Fruit fly (Drosophila melanogaster): Measurements from ENCODE around the gene CG32189.

DNA sequence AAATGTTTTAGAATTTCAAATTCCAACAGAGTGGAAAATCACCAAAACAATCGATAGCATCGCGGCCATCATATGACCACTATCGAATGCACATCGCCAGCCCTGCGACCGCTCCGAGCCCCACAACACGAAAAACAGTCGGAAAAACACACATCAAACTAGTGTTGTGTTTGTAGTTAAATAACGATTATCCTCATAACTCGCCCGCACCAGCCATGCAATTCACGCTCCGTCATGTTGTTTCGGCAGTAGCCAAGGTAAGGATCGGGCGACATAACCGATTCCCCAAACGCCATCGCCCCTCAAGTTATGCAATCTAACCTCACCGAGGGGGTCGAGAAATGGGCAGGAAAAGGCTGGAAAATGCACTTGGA lies 12.0 kb upstream of the CG32189 start:
- TF ChIP-seq insv (optimal IDR thresholded peaks at IDR 0.05) (no peak), psq (optimal IDR thresholded peaks at IDR 0.05) (no peak), h (optimal IDR thresholded peaks at IDR 0.05) (no peak), ttk (optimal IDR thresholded peaks at IDR 0.05) (no peak), Sin3A (optimal IDR thresholded peaks at IDR 0.05) (no peak), Myc (optimal IDR thresholded peaks at IDR 0.05) (no peak)
